Worm (Caenorhabditis elegans): ENCODE results near the gene ZK616.3.

ZK616.3 gene

ce11 chrIV:5400609-5401008 is 3.7 kb downstream of the ZK616.3 start, which contains the start of gene ZK616.1:
Gene ZK616.1 (plus strand): TSS chrIV:5400909.
- TF ChIP-seq K11D2.4 (GFP tag; IDR thresholded peaks at IDR 0.05) (no peak), ztf-3 (GFP tag; optimal IDR thresholded peaks at IDR 0.05) (no peak), pha-4 (tag; optimal IDR thresholded peaks at IDR 0.05) (no peak), rcor-1 (GFP tag; IDR thresholded peaks at IDR 0.05) (no peak)

- TF ChIP-seq mcd-1 (GFP tag; IDR thresholded peaks at IDR 0.05) (no peak), hlh-26 (GFP tag; conservative IDR thresholded peaks at IDR 0.05) (no peak), mes-4 (tag; optimal IDR thresholded peaks at IDR 0.05) (no peak)
These were observed 8.5 kb downstream of the ZK616.3 start, which contains the start of gene ZK616.61 for ce11 chrIV:5405345-5405744. Gene ZK616.61 (plus strand): TSS chrIV:5405645.

- TF ChIP-seq lir-1 (GFP tag; conservative IDR thresholded peaks at IDR 0.05) (no peak), ceh-40 (GFP tag; IDR thresholded peaks at IDR 0.05) (no peak), lsy-27 (tag; optimal IDR thresholded peaks at IDR 0.05; ENCODE audit: borderline replicate concordance, insufficient read depth) (no peak), attf-5 (GFP tag; optimal IDR thresholded peaks at IDR 0.05) (no peak), nhr-90 (tag; optimal IDR thresholded peaks at IDR 0.05) (no peak), Y53G8AR.9 (GFP tag; conservative IDR thresholded peaks at IDR 0.05) (no peak), mcd-1 (GFP tag; IDR thresholded peaks at IDR 0.05) (no peak), nhr-80 (tag; optimal IDR thresholded peaks at IDR 0.05) (no peak), attf-6 (GFP tag; IDR thresholded peaks at IDR 0.05) (no peak), Y56A3A.18 (GFP tag; IDR thresholded peaks at IDR 0.05) (no peak), snpc-4 (GFP tag; optimal IDR thresholded peaks at IDR 0.05) (no peak), snpc-4 (tag; optimal IDR thresholded peaks at IDR 0.05) (no peak), let-526 (GFP tag; IDR thresholded peaks at IDR 0.05) (no peak), madf-6 (GFP tag; IDR thresholded peaks at IDR 0.05) (no peak), cebp-1 (GFP tag; IDR thresholded peaks at IDR 0.05) (no peak), cebp-1 (tag; optimal IDR thresholded peaks at IDR 0.05) (no peak), hmg-1.2 (GFP tag; IDR thresholded peaks at IDR 0.05) (no peak), ztf-22 (GFP tag; optimal IDR thresholded peaks at IDR 0.05) (no peak), tlf-1 (GFP tag; optimal IDR thresholded peaks at IDR 0.05) (no peak), Y95B8A.8 (GFP tag; IDR thresholded peaks at IDR 0.05) (no peak), lsl-1 (GFP tag; optimal IDR thresholded peaks at IDR 0.05) (no peak)
These were observed 12.2 kb downstream of the ZK616.3 start for ce11 chrIV:5409112-5409511.

ce11 chrIV:5411120-5411519 is 14.3 kb downstream of the ZK616.3 start, which contains the start of gene ZK616.65:
Gene ZK616.65 (minus strand): TSS chrIV:5411220.
- TF ChIP-seq die-1 (tag; optimal IDR thresholded peaks at IDR 0.05) = no peak
- TF ChIP-seq K11D2.4 (GFP tag; IDR thresholded peaks at IDR 0.05) = no peak
- no peak for TF ChIP-seq bed-1 (GFP tag; IDR thresholded peaks at IDR 0.05)
- TF ChIP-seq ama-1 (optimal IDR thresholded peaks at IDR 0.05) = no peak
- TF ChIP-seq ama-1 (GFP tag; optimal IDR thresholded peaks at IDR 0.05) = no peak
- no peak for TF ChIP-seq ets-4 (GFP tag; optimal IDR thresholded peaks at IDR 0.05)
- TF ChIP-seq rpc-1 (optimal IDR thresholded peaks at IDR 0.05) = no peak
- no peak for TF ChIP-seq rpc-1 (tag; optimal IDR thresholded peaks at IDR 0.05)
- TF ChIP-seq ZK185.1 (tag; optimal IDR thresholded peaks at IDR 0.05; ENCODE audit: poor library complexity, severe bottlenecking) = no peak
- TF ChIP-seq F10E7.11 (tag; optimal IDR thresholded peaks at IDR 0.05) = no peak
- TF ChIP-seq atf-7 (tag; optimal IDR thresholded peaks at IDR 0.05) = no peak
- TF ChIP-seq nhr-27 (tag; optimal IDR thresholded peaks at IDR 0.05) = no peak
- TF ChIP-seq lin-26 (GFP tag; IDR thresholded peaks at IDR 0.05) = no peak
- TF ChIP-seq snpc-1.3 (tag; optimal IDR thresholded peaks at IDR 0.05; ENCODE audit: insufficient read depth) = no peak
- no peak for TF ChIP-seq zfh-2 (GFP tag; conservative IDR thresholded peaks at IDR 0.05)
- no peak for TF ChIP-seq egl-18 (GFP tag; IDR thresholded peaks at IDR 0.05)
- no peak for TF ChIP-seq zim-3 (tag; optimal IDR thresholded peaks at IDR 0.05)
- no peak for TF ChIP-seq lin-54 (GFP tag; optimal IDR thresholded peaks at IDR 0.05)
- TF ChIP-seq ztf-18 (tag; optimal IDR thresholded peaks at IDR 0.05) = no peak
- TF ChIP-seq madf-6 (GFP tag; IDR thresholded peaks at IDR 0.05) = no peak

Data from whole organism, young adult.